Fruit fly (Drosophila melanogaster): Measurements from ENCODE around the gene heca.

The heca gene

DNA sequence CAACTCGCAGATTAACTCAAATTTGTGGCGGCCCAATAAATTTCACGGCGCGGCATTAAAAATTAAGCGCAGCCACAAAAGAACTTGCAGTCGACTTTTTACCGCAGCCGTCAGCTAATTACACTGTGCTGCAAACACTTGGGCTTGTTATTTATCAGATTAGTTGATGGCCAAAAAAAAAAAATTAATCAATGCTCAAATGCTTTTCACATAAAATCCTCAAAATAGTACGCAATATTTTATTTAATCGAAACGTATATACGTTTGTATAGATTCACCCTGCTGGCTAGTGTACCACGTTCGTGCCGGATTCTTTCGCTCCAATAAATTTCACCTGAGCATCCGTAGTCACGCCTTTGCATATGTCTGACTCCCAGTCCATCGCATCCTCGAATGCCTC, 136.1 kb downstream of the heca start:
- TF ChIP-seq Myc (optimal IDR thresholded peaks at IDR 0.05) = no peak
- TF ChIP-seq psq (optimal IDR thresholded peaks at IDR 0.05) = no peak
- no peak for TF ChIP-seq insv (optimal IDR thresholded peaks at IDR 0.05)
- no peak for TF ChIP-seq h (optimal IDR thresholded peaks at IDR 0.05)
- TF ChIP-seq ttk (optimal IDR thresholded peaks at IDR 0.05) = no peak
- no peak for TF ChIP-seq Sin3A (optimal IDR thresholded peaks at IDR 0.05)

DNA sequence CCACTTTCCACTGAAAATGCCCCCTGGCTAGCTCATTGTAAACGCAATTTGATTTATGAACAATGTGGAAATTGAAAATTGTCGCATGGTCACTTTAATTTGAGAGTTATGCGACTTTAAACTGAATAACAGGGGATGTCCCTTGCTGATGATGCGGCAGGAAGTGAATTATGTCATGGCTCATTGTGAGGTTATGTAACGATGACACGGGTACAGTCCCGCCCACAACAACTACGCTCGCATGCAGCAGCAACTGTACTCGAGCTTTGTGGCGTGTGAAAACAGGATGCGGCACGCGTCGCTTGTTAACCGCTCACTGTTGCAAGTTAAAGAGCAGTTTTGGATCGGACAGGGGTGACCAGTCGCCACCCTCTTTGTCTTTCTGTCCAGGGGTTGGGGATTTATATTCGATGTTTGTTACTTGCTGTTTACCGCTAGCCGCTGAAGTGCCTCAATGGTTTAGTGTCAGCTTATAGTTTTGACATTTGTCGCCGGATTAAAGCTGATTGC, 139.1 kb downstream of the heca start:
- TF ChIP-seq insv (optimal IDR thresholded peaks at IDR 0.05) (no peak), ttk (optimal IDR thresholded peaks at IDR 0.05) (no peak), Sin3A (optimal IDR thresholded peaks at IDR 0.05) (no peak), Myc (optimal IDR thresholded peaks at IDR 0.05) (no peak), psq (optimal IDR thresholded peaks at IDR 0.05) (no peak), h (optimal IDR thresholded peaks at IDR 0.05) (no peak)

DNA sequence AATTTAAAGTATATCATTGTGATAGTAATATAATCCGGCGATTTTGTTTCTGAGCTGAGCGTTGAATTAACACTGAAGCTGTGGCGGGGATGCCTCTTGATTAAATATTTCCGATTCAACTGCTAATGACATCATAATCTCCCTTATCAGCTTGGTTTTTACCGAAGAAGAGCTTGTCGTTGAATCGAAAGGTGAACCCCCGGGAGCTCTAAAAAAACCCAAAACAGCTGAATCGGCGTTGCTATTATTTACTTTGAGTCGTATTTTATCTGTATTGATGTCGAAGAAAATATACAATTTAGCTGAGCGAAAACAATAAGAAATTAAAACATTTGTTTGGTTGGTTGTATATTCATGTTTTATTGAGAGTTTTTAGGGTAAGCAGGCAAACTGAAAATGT, 141.5 kb downstream of the heca start:
- no peak for TF ChIP-seq psq (optimal IDR thresholded peaks at IDR 0.05)
- TF ChIP-seq insv (optimal IDR thresholded peaks at IDR 0.05) = no peak
- TF ChIP-seq Myc (optimal IDR thresholded peaks at IDR 0.05) = no peak
- no peak for TF ChIP-seq h (optimal IDR thresholded peaks at IDR 0.05)
- TF ChIP-seq Sin3A (optimal IDR thresholded peaks at IDR 0.05) = no peak
- no peak for TF ChIP-seq ttk (optimal IDR thresholded peaks at IDR 0.05)

All from Kc167 (cell line).